Fruit fly (Drosophila melanogaster) whole organism, embryonic: Measurements from ENCODE around the gene Neu2.

Experiments used
- ATbp ChIP-seq: fragments of 200-800 bp; sonication (Bioruptor generic); optimal IDR thresholded peaks from 2 replicates; lab custom pipeline; 2017; ENCODE audit warnings: missing biosample characterization, mild to moderate bottlenecking, missing genetic modification characterization, missing genetic modification reagents
- Atf6 ChIP-seq: fragments of 200-800 bp; sonication (Bioruptor generic); IDR thresholded peaks from 2 replicates; pipeline ENCODE4 v1.3.6; 2022; ENCODE audit warnings: missing biosample characterization, missing genetic modification characterization
- CG10147 ChIP-seq: fragments of 200-800 bp; sonication (Bioruptor generic); optimal IDR thresholded peaks from 2 replicates; lab custom pipeline; 2019; ENCODE audit warnings: missing biosample characterization, mild to moderate bottlenecking, missing genetic modification characterization, moderate library complexity
- CG10366 ChIP-seq: fragments of 200-800 bp; sonication (Bioruptor generic); IDR thresholded peaks from 2 replicates; pipeline ENCODE4 v1.3.6; 2022; ENCODE audit warnings: missing biosample characterization, missing genetic modification characterization
- CG11456 ChIP-seq: fragments of 200-800 bp; sonication (Bioruptor generic); IDR thresholded peaks from 3 replicates; pipeline ENCODE4 v1.3.6; 2022; ENCODE audit warnings: missing biosample characterization, missing genetic modification characterization
- CG11723 ChIP-seq: fragments of 200-800 bp; sonication (Bioruptor generic); optimal IDR thresholded peaks from 2 replicates; lab custom pipeline; 2017; ENCODE audit warnings: missing biosample characterization, mild to moderate bottlenecking, missing genetic modification characterization
- CG14441 ChIP-seq: fragments of 200-800 bp; sonication (Bioruptor generic); IDR thresholded peaks from 2 replicates; pipeline ENCODE4 v1.3.6; 2022; ENCODE audit warnings: missing biosample characterization, missing genetic modification characterization
- CG15269 ChIP-seq: fragments of 200-800 bp; sonication (Bioruptor generic); optimal IDR thresholded peaks from 2 replicates; lab custom pipeline; 2018; ENCODE audit warnings: missing biosample characterization, mild to moderate bottlenecking, missing genetic modification characterization, moderate library complexity
- CG1529 ChIP-seq: fragments of 200-800 bp; sonication (Bioruptor generic); optimal IDR thresholded peaks from 3 replicates; lab custom pipeline; 2018; ENCODE audit warnings: missing biosample characterization, missing genetic modification characterization
- CG15601 ChIP-seq: fragments of 200-800 bp; sonication (Bioruptor generic); optimal IDR thresholded peaks from 3 replicates; lab custom pipeline; 2019; ENCODE audit warnings: missing biosample characterization, mild to moderate bottlenecking, missing genetic modification characterization, moderate library complexity
- CG15696 ChIP-seq: fragments of 200-800 bp; sonication (Bioruptor generic); optimal IDR thresholded peaks from 2 replicates; lab custom pipeline; 2019; ENCODE audit warnings: missing biosample characterization, mild to moderate bottlenecking, missing genetic modification characterization, moderate library complexity
- CG17328 ChIP-seq: fragments of 200-800 bp; sonication (Bioruptor generic); IDR thresholded peaks from 2 replicates; pipeline ENCODE4 v1.3.6; 2022; ENCODE audit warnings: missing biosample characterization, missing genetic modification characterization
- CG18599 ChIP-seq: fragments of 200-800 bp; sonication (Bioruptor generic); optimal IDR thresholded peaks from 3 replicates; lab custom pipeline; 2017; ENCODE audit warnings: missing biosample characterization, missing genetic modification characterization, mild to moderate bottlenecking, moderate library complexity, missing genetic modification reagents
- CG18619 ChIP-seq: fragments of 200-800 bp; sonication (Bioruptor generic); optimal IDR thresholded peaks from 3 replicates; lab custom pipeline; 2017; ENCODE audit warnings: missing biosample characterization, mild to moderate bottlenecking, missing genetic modification characterization
- CG2202 ChIP-seq: fragments of 200-800 bp; sonication (Bioruptor generic); optimal IDR thresholded peaks from 2 replicates; lab custom pipeline; 2018; ENCODE audit warnings: missing biosample characterization, mild to moderate bottlenecking, missing genetic modification characterization
- CG2712 ChIP-seq: fragments of 200-800 bp; optimal IDR thresholded peaks from 3 replicates; lab custom pipeline; 2019; ENCODE audit warnings: missing biosample characterization, mild to moderate bottlenecking, missing genetic modification characterization, moderate library complexity
- CG2875 ChIP-seq: fragments of 200-800 bp; sonication (Bioruptor generic); optimal IDR thresholded peaks from 2 replicates; lab custom pipeline; 2017; ENCODE audit warnings: missing biosample characterization, mild to moderate bottlenecking, missing genetic modification characterization, missing genetic modification reagents
- CG5953 ChIP-seq: fragments of 200-800 bp; sonication (Bioruptor generic); IDR thresholded peaks from 2 replicates; pipeline ENCODE4 v1.3.6; 2022; ENCODE audit warnings: missing biosample characterization, missing genetic modification characterization
- CG6854 ChIP-seq: fragments of 200-800 bp; sonication (Bioruptor generic); optimal IDR thresholded peaks from 3 replicates; lab custom pipeline; 2017; ENCODE audit warnings: missing biosample characterization, mild to moderate bottlenecking, missing genetic modification characterization
- CG7745 ChIP-seq: fragments of 200-800 bp; sonication (Bioruptor generic); optimal IDR thresholded peaks from 2 replicates; lab custom pipeline; 2018; ENCODE audit warnings: missing biosample characterization, mild to moderate bottlenecking, missing genetic modification characterization, moderate library complexity
- CG8281 ChIP-seq: fragments of 200-800 bp; sonication (Bioruptor generic); optimal IDR thresholded peaks from 2 replicates; lab custom pipeline; 2018; ENCODE audit warnings: missing biosample characterization, mild to moderate bottlenecking, missing genetic modification characterization, moderate library complexity
- CG8359 ChIP-seq: fragments of 200-800 bp; sonication (Bioruptor generic); optimal IDR thresholded peaks from 2 replicates; lab custom pipeline; 2017; ENCODE audit warnings: missing biosample characterization, mild to moderate bottlenecking, missing genetic modification characterization, borderline replicate concordance
- CG9727 ChIP-seq: fragments of 200-800 bp; sonication (Bioruptor generic); optimal IDR thresholded peaks from 3 replicates; lab custom pipeline; 2017; ENCODE audit warnings: missing biosample characterization, mild to moderate bottlenecking, missing genetic modification characterization
- CG9932 ChIP-seq: fragments of 200-800 bp; sonication (Bioruptor generic); IDR thresholded peaks from 2 replicates; pipeline ENCODE4 v1.3.6; 2022; ENCODE audit warnings: missing biosample characterization, missing genetic modification characterization
- CrebB ChIP-seq: fragments of 200-800 bp; sonication (Bioruptor generic); optimal IDR thresholded peaks from 3 replicates; lab custom pipeline; 2018; ENCODE audit warnings: missing biosample characterization, mild to moderate bottlenecking, missing genetic modification characterization
- Dip2 ChIP-seq: fragments of 200-800 bp; sonication (Bioruptor generic); IDR thresholded peaks from 2 replicates; pipeline ENCODE4 v1.3.6; 2022; ENCODE audit warnings: missing biosample characterization, missing genetic modification characterization
- E2f1 ChIP-seq: fragments of 200-800 bp; sonication (Bioruptor generic); IDR thresholded peaks from 2 replicates; pipeline ENCODE4 v1.3.6; 2022; ENCODE audit warnings: missing biosample characterization, missing genetic modification characterization
- E2f2 ChIP-seq: fragments of 200-800 bp; sonication (Bioruptor generic); IDR thresholded peaks from 2 replicates; pipeline ENCODE4 v1.3.6; 2022; ENCODE audit warnings: missing biosample characterization, missing genetic modification characterization
- Ets97D ChIP-seq: fragments of 200-800 bp; sonication (Bioruptor generic); optimal IDR thresholded peaks from 3 replicates; lab custom pipeline; 2016; ENCODE audit warnings: missing biosample characterization, missing genetic modification characterization
- H2.0 ChIP-seq: fragments of 200-800 bp; sonication (Bioruptor generic); IDR thresholded peaks from 2 replicates; pipeline ENCODE4 v1.3.6; 2022; ENCODE audit warnings: missing biosample characterization, missing genetic modification characterization
- Hr3 ChIP-seq: fragments of 200-800 bp; sonication (Bioruptor generic); optimal IDR thresholded peaks from 3 replicates; lab custom pipeline; 2016; ENCODE audit warnings: missing biosample characterization, missing genetic modification characterization
- Lhr ChIP-seq: fragments of 200-800 bp; sonication (Bioruptor generic); optimal IDR thresholded peaks from 3 replicates; lab custom pipeline; 2017; ENCODE audit warnings: mild to moderate bottlenecking, missing biosample characterization, missing genetic modification reagents, missing genetic modification characterization
- Mes4 ChIP-seq: fragments of 200-800 bp; sonication (Bioruptor generic); optimal IDR thresholded peaks from 2 replicates; lab custom pipeline; 2016; ENCODE audit warnings: missing biosample characterization, missing genetic modification characterization
- Mrtf ChIP-seq: fragments of 200-800 bp; sonication (Bioruptor generic); IDR thresholded peaks from 3 replicates; pipeline ENCODE4 v1.3.6; 2022; ENCODE audit warnings: missing biosample characterization, missing genetic modification characterization
- Myb ChIP-seq: fragments of 200-800 bp; sonication (Bioruptor generic); optimal IDR thresholded peaks from 2 replicates; lab custom pipeline; 2016; ENCODE audit warnings: missing biosample characterization, missing genetic modification characterization
- Neu2 ChIP-seq: fragments of 200-800 bp; sonication (Bioruptor generic); optimal IDR thresholded peaks from 3 replicates; lab custom pipeline; 2016; ENCODE audit warnings: missing biosample characterization, missing genetic modification characterization, borderline replicate concordance
- Tbp ChIP-seq: fragments of >200 bp; optimal IDR thresholded peaks from 2 replicates; lab custom pipeline; 2018; ENCODE audit warnings: missing biosample characterization, missing genetic modification characterization
- Trl ChIP-seq, 3 experiments: fragments of >200 bp in 2 of 3; fragments of 200-800 bp in 1 of 3; sonication (Bioruptor generic) in 1 of 3; optimal IDR thresholded peaks; 2 replicates in 1 of 3; 3 replicates in 2 of 3; lab custom pipeline; 2016 to 2017; ENCODE audit warnings: missing biosample characterization in 1 of 3, missing genetic modification characterization in 1 of 3
- amos ChIP-seq: fragments of 200-800 bp; sonication (Bioruptor generic); IDR thresholded peaks from 2 replicates; pipeline ENCODE4 v1.3.6; 2022; ENCODE audit warnings: missing biosample characterization, missing genetic modification characterization; ENCODE audit not compliant: partially characterized antibody
- bbx ChIP-seq: fragments of 200-800 bp; sonication (Bioruptor generic); IDR thresholded peaks from 2 replicates; pipeline ENCODE4 v1.3.6; 2022; ENCODE audit warnings: missing biosample characterization, missing genetic modification characterization; ENCODE audit not compliant: partially characterized antibody
- dimm ChIP-seq: fragments of 200-800 bp; sonication (Bioruptor generic); IDR thresholded peaks from 2 replicates; pipeline ENCODE4 v1.3.6; 2022; ENCODE audit warnings: missing biosample characterization, missing genetic modification characterization
- dmrt11E ChIP-seq: fragments of 200-800 bp; sonication (Bioruptor generic); optimal IDR thresholded peaks from 3 replicates; lab custom pipeline; 2018; ENCODE audit warnings: missing biosample characterization, mild to moderate bottlenecking, missing genetic modification characterization, moderate library complexity
- ewg ChIP-seq: fragments of 200-800 bp; sonication (Bioruptor generic); optimal IDR thresholded peaks from 3 replicates; lab custom pipeline; 2017; ENCODE audit warnings: mild to moderate bottlenecking, missing biosample characterization, missing genetic modification reagents, missing genetic modification characterization
- ftz-f1 ChIP-seq: fragments of 200-800 bp; sonication (Bioruptor generic); optimal IDR thresholded peaks from 2 replicates; lab custom pipeline; 2016; ENCODE audit warnings: missing biosample characterization, missing genetic modification characterization
- luna ChIP-seq: fragments of 200-800 bp; sonication (Bioruptor generic); optimal IDR thresholded peaks from 2 replicates; lab custom pipeline; 2016; ENCODE audit warnings: missing biosample characterization, missing genetic modification characterization
- mam ChIP-seq: fragments of 200-800 bp; sonication (Bioruptor generic); optimal IDR thresholded peaks from 3 replicates; lab custom pipeline; 2016; ENCODE audit warnings: missing biosample characterization, missing genetic modification characterization
- pfk ChIP-seq: fragments of 200-800 bp; sonication (Bioruptor generic); optimal IDR thresholded peaks from 2 replicates; lab custom pipeline; 2018; ENCODE audit warnings: missing biosample characterization, mild to moderate bottlenecking, missing genetic modification characterization, moderate library complexity
- phol ChIP-seq: fragments of 200-800 bp; sonication (Bioruptor generic); optimal IDR thresholded peaks from 3 replicates; lab custom pipeline; 2018; ENCODE audit warnings: missing biosample characterization, mild to moderate bottlenecking, missing genetic modification characterization, moderate library complexity
- run ChIP-seq: fragments of 200-800 bp; sonication (Bioruptor generic); optimal IDR thresholded peaks from 3 replicates; lab custom pipeline; 2018; ENCODE audit warnings: missing biosample characterization, mild to moderate bottlenecking, missing genetic modification characterization
- sna ChIP-seq: fragments of 200-800 bp; sonication (Bioruptor generic); IDR thresholded peaks from 2 replicates; pipeline ENCODE4 v1.3.6; 2022; ENCODE audit warnings: missing biosample characterization, missing genetic modification characterization; ENCODE audit not compliant: partially characterized antibody
- tgo ChIP-seq: fragments of 200-800 bp; sonication (Bioruptor generic); IDR thresholded peaks from 3 replicates; pipeline ENCODE4 v1.3.6; 2022; ENCODE audit warnings: missing biosample characterization, missing genetic modification characterization

Gene Neu2

dm6 chr3L:21445704-21446103 is 44.7 kb downstream of the Neu2 start, which contains the start of gene Syx7 (continued):
- no peak for TF ChIP-seq CG5953 (GFP tag; lab: Robert Waterston, UW)
- TF ChIP-seq Tbp (GFP tag; lab: Kevin White, UChicago) = no peak
- peak; percentile 40 for TF ChIP-seq CG2712 (tag; lab: Kevin White, UChicago)
- no peak for TF ChIP-seq CG14441 (GFP tag; lab: Robert Waterston, UW)
- peak; percentile 71 for TF ChIP-seq Myb
- TF ChIP-seq CG2202 = no peak
- peak; percentile 39; the same call in 1 of the 2 replicates for TF ChIP-seq CG9932 (GFP tag; lab: Robert Waterston, UW)
- no peak for TF ChIP-seq CG6854 (GFP tag; lab: Kevin White, UChicago)
- TF ChIP-seq CG2875 (GFP tag; lab: Kevin White, UChicago) = no peak
- TF ChIP-seq CG8359 (GFP tag; lab: Kevin White, UChicago) = no peak
- TF ChIP-seq amos (GFP tag; lab: Robert Waterston, UW) = peak; percentile 71
- no peak for TF ChIP-seq CG10366 (GFP tag; lab: Robert Waterston, UW)
- no peak for TF ChIP-seq Dip2
- no peak for TF ChIP-seq Mes4
- no peak for TF ChIP-seq CG10147 (GFP tag; lab: Kevin White, UChicago)
- TF ChIP-seq ewg (GFP tag; lab: Kevin White, UChicago) = no peak
- TF ChIP-seq Ets97D = peak; percentile 63
- TF ChIP-seq CG11456 (GFP tag; lab: Robert Waterston, UW) = no peak
- TF ChIP-seq Hr3 (GFP tag; lab: Kevin White, UChicago) = no peak
- TF ChIP-seq CG18599 = no peak
- TF ChIP-seq CG17328 (GFP tag; lab: Robert Waterston, UW) = no peak
- no peak for TF ChIP-seq CG11723
- peak; percentile 37; the same call in 1 of the 2 replicates for TF ChIP-seq sna (GFP tag; lab: Robert Waterston, UW)
- TF ChIP-seq run (tag; lab: Kevin White, UChicago) = no peak
- TF ChIP-seq CG7745 = no peak
- TF ChIP-seq CG9727 (GFP tag; lab: Kevin White, UChicago) = no peak
- no peak for TF ChIP-seq ATbp (GFP tag; lab: Kevin White, UChicago)
- peak; percentile 44 for TF ChIP-seq Lhr
- TF ChIP-seq Trl (optimal IDR thresholded peaks at IDR 0.05; lab: Kevin White, UChicago) = no peak
- TF ChIP-seq Trl (GFP tag; optimal IDR thresholded peaks at IDR 0.05; lab: Kevin White, UChicago) = no peak
- no peak for TF ChIP-seq pfk (GFP tag; lab: Kevin White, UChicago)
- TF ChIP-seq mam = peak; percentile 59
- TF ChIP-seq E2f1 (GFP tag; lab: Robert Waterston, UW) = no peak
- TF ChIP-seq bbx (GFP tag; lab: Robert Waterston, UW) = peak; percentile 37; the same call in 1 of the 2 replicates
- no peak for TF ChIP-seq Mrtf (GFP tag; lab: Robert Waterston, UW)
- no peak for TF ChIP-seq CG18619 (GFP tag; lab: Kevin White, UChicago)
- TF ChIP-seq CG8281 (tag; lab: Kevin White, UChicago) = no peak
- peak; percentile 24 for TF ChIP-seq CG15601 (tag; lab: Kevin White, UChicago)
- TF ChIP-seq dimm (GFP tag; lab: Robert Waterston, UW) = no peak
- peak; percentile 35 for TF ChIP-seq phol (tag; lab: Kevin White, UChicago)
- TF ChIP-seq E2f2 (GFP tag; lab: Robert Waterston, UW) = peak; percentile 99
- TF ChIP-seq CG15269 (tag; lab: Kevin White, UChicago) = no peak
- no peak for TF ChIP-seq tgo (GFP tag; lab: Robert Waterston, UW)
- no peak for TF ChIP-seq luna (GFP tag; lab: Kevin White, UChicago)
- TF ChIP-seq CG15696 (tag; lab: Kevin White, UChicago) = no peak
- TF ChIP-seq Atf6 (GFP tag; lab: Robert Waterston, UW) = no peak
- TF ChIP-seq ftz-f1 = peak; percentile 84
- no peak for TF ChIP-seq Neu2 (GFP tag; lab: Kevin White, UChicago)
- TF ChIP-seq CG1529 (GFP tag; lab: Kevin White, UChicago) = no peak
- no peak for TF ChIP-seq dmrt11E
- TF ChIP-seq CrebB (tag; lab: Kevin White, UChicago) = no peak
- no peak for TF ChIP-seq H2.0 (GFP tag; lab: Robert Waterston, UW)
